Worm (Caenorhabditis elegans): ENCODE data around the gene adt-2.

DNA sequence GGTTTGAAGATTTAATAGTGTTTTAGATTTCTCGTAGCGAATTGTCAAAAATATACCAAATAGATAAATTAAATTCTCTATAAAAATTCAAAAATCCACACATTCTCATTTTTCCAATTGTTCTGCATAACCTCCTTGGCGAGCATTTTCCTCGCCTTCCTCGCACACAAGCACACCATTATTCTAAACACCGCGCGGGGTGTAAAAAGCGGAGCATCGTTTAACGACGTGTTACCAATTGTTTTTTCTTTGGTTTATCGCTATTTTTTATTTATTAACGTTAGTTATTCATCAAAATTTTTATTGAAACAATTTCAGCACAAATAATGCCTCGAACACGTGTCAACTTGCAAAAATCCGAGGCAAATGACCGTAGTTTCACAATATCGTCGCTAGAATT lies 21.0 kb upstream of the adt-2 start, which contains the start of gene vps-52:
- TF ChIP-seq ceh-9 (tag; optimal IDR thresholded peaks at IDR 0.05) (no peak), ama-1 (optimal IDR thresholded peaks at IDR 0.05) (no peak), nhr-77 (tag; optimal IDR thresholded peaks at IDR 0.05) (no peak), lin-15B (tag; optimal IDR thresholded peaks at IDR 0.05) (no peak), elt-3 (tag; optimal IDR thresholded peaks at IDR 0.05) (no peak), nhr-23 (tag; optimal IDR thresholded peaks at IDR 0.05) (no peak), unc-62 (GFP tag; optimal IDR thresholded peaks at IDR 0.05) (no peak), nhr-237 (tag; optimal IDR thresholded peaks at IDR 0.05) (no peak)

All from whole organism, L3 larva.